Worm (Caenorhabditis elegans): Measurements from ENCODE around the gene F41E7.7.

ce11 chrX:10310366-10310765 lies 2.8 kb downstream of the F41E7.7 start, which contains the start of gene F41E7.6:
- TF ChIP-seq fos-1 (tag; optimal IDR thresholded peaks at IDR 0.05) (no peak), nhr-11 (tag; optimal IDR thresholded peaks at IDR 0.05) (no peak), lin-39 (tag; optimal IDR thresholded peaks at IDR 0.05) (no peak), lsy-12 (tag; optimal IDR thresholded peaks at IDR 0.05) (no peak), nhr-23 (tag; optimal IDR thresholded peaks at IDR 0.05) (no peak), elt-3 (tag; optimal IDR thresholded peaks at IDR 0.05) (no peak), snpc-4 (tag; optimal IDR thresholded peaks at IDR 0.05) (no peak), nhr-77 (tag; optimal IDR thresholded peaks at IDR 0.05) (no peak), ztf-4 (tag; optimal IDR thresholded peaks at IDR 0.05) (no peak), skn-1 (tag; optimal IDR thresholded peaks at IDR 0.05) (no peak), ceh-28 (tag; optimal IDR thresholded peaks at IDR 0.05) (no peak), nhr-12 (tag; optimal IDR thresholded peaks at IDR 0.05) (no peak)
